Worm (Caenorhabditis elegans) whole organism, L4 larva: ENCODE measurements around the gene hsp-75.
A peak's percentile ranks its signal among the peaks of the same experiment; 100 is the strongest.

Experiments used
- F26F4.8 ChIP-seq: fragments of 200-800 bp; sonication (Bioruptor generic); conservative IDR thresholded peaks from 2 replicates; pipeline ENCODE4 v1.3.6; 2022; ENCODE audit warnings: missing genetic modification characterization, missing compliant biosample characterization
- F44E2.7 ChIP-seq: fragments of 200-800 bp; sonication (Bioruptor generic); IDR thresholded peaks from 2 replicates; pipeline ENCODE4 v2.1.2; 2022; ENCODE audit warnings: missing genetic modification characterization, missing compliant biosample characterization
- F49E8.2 ChIP-seq: sonication (generic microtip); optimal IDR thresholded peaks from 2 replicates; lab custom pipeline; 2016; ENCODE audit warnings: missing compliant biosample characterization, mild to moderate bottlenecking, missing genetic modification characterization, borderline replicate concordance
- T20F7.1 ChIP-seq: fragments of 200-800 bp; sonication (Bioruptor generic); optimal IDR thresholded peaks from 2 replicates; lab custom pipeline; 2018; ENCODE audit warnings: mild to moderate bottlenecking, missing genetic modification characterization, missing compliant biosample characterization
- T26A8.4 ChIP-seq: fragments of 200-800 bp; sonication (Bioruptor generic); IDR thresholded peaks from 2 replicates; pipeline ENCODE4 v1.3.6; 2022; ENCODE audit warnings: missing genetic modification characterization, missing compliant biosample characterization
- Y105C5A.15 ChIP-seq: fragments of 200-800 bp; sonication (Bioruptor generic); IDR thresholded peaks from 2 replicates; pipeline ENCODE4 v1.3.6; 2022; ENCODE audit warnings: missing genetic modification characterization, missing compliant biosample characterization
- aly-2 ChIP-seq: sonication (generic microtip); optimal IDR thresholded peaks from 2 replicates; lab custom pipeline; 2018; ENCODE audit warnings: missing biosample characterization, missing genetic modification characterization
- ama-1 ChIP-seq: fragments of 150-350 bp; optimal IDR thresholded peaks from 2 replicates; lab custom pipeline; 2014; ENCODE audit warnings: inconsistent platforms, mixed read lengths
- arid-1 ChIP-seq: fragments of 200-800 bp; sonication (Bioruptor generic); conservative IDR thresholded peaks from 2 replicates; pipeline ENCODE4 v1.3.6; 2022; ENCODE audit warnings: missing genetic modification reagents, missing genetic modification characterization, missing compliant biosample characterization
- cey-2 ChIP-seq: sonication (generic microtip); optimal IDR thresholded peaks from 3 replicates; lab custom pipeline; 2017; ENCODE audit warnings: missing genetic modification characterization, mild to moderate bottlenecking, missing compliant biosample characterization, antibody characterized with exemption, borderline replicate concordance; ENCODE audit not compliant: insufficient read depth
- ctbp-1 ChIP-seq: fragments of 200-800 bp; sonication (Bioruptor generic); IDR thresholded peaks from 2 replicates; pipeline ENCODE4 v1.3.6; 2022; ENCODE audit warnings: missing genetic modification reagents, missing genetic modification characterization, missing compliant biosample characterization
- daf-16 ChIP-seq, 3 experiments: sonication (generic microtip); optimal IDR thresholded peaks; 2 replicates each; lab custom pipeline; 2016 to 2017; ENCODE audit warnings: missing genetic modification characterization in 3 of 3, missing genetic modification reagents in 3 of 3, mild to moderate bottlenecking in 2 of 3, missing compliant biosample characterization in 2 of 3, missing biosample characterization in 1 of 3, moderate library complexity in 1 of 3
- daf-19 ChIP-seq: fragments of 200-800 bp; sonication (Bioruptor generic); conservative IDR thresholded peaks from 2 replicates; pipeline ENCODE4 v1.3.6; 2022; ENCODE audit warnings: missing genetic modification characterization, missing compliant biosample characterization
- daf-8 ChIP-seq: fragments of 200-800 bp; sonication (Bioruptor generic); IDR thresholded peaks from 2 replicates; pipeline ENCODE4 v1.3.6; 2022; ENCODE audit warnings: missing genetic modification characterization, missing compliant biosample characterization
- dmd-9 ChIP-seq: fragments of 200-800 bp; sonication (Bioruptor generic); IDR thresholded peaks from 2 replicates; pipeline ENCODE4 v1.3.6; 2022; ENCODE audit warnings: missing genetic modification reagents, missing genetic modification characterization, missing compliant biosample characterization
- dpl-1 ChIP-seq: fragments of 150-350 bp; optimal IDR thresholded peaks from 2 replicates; lab custom pipeline; 2014; ENCODE audit warnings: missing biosample characterization, missing genetic modification reagents, missing genetic modification characterization
- duxl-1 ChIP-seq: sonication (generic microtip); optimal IDR thresholded peaks from 2 replicates; lab custom pipeline; 2016; ENCODE audit warnings: mild to moderate bottlenecking, missing genetic modification characterization, moderate library complexity, missing compliant biosample characterization; ENCODE audit not compliant: poor library complexity
- dve-1 ChIP-seq: sonication (generic microtip); optimal IDR thresholded peaks from 2 replicates; lab custom pipeline; 2017; ENCODE audit warnings: antibody characterized with exemption, mild to moderate bottlenecking, missing genetic modification characterization, missing compliant biosample characterization; ENCODE audit not compliant: insufficient read depth
- fkh-10 ChIP-seq: fragments of 150-350 bp; optimal IDR thresholded peaks from 2 replicates; lab custom pipeline; 2014; ENCODE audit warnings: missing biosample characterization, missing genetic modification reagents, missing genetic modification characterization
- hif-1 ChIP-seq, 2 experiments: sonication (generic microtip); optimal IDR thresholded peaks; 2 replicates each; lab custom pipeline; 2016 to 2017; ENCODE audit warnings: missing compliant biosample characterization in 2 of 2, missing genetic modification characterization in 2 of 2, missing genetic modification reagents in 2 of 2, missing genotype in 2 of 2, mild to moderate bottlenecking in 1 of 2
- hlh-30 ChIP-seq: sonication (generic microtip); optimal IDR thresholded peaks from 2 replicates; lab custom pipeline; 2017; ENCODE audit warnings: antibody characterized with exemption, mild to moderate bottlenecking, missing genetic modification characterization, missing compliant biosample characterization; ENCODE audit not compliant: insufficient read depth
- jun-1 ChIP-seq: fragments of 150-350 bp; optimal IDR thresholded peaks from 2 replicates; lab custom pipeline; 2014; ENCODE audit warnings: missing biosample characterization, missing genetic modification reagents, missing genetic modification characterization
- lim-7 ChIP-seq: fragments of 200-800 bp; sonication (Bioruptor generic); IDR thresholded peaks from 2 replicates; pipeline ENCODE4 v1.3.6; 2022; ENCODE audit warnings: missing genetic modification characterization, missing compliant biosample characterization
- lin-13 ChIP-seq: fragments of 150-350 bp; optimal IDR thresholded peaks from 2 replicates; lab custom pipeline; 2014; ENCODE audit warnings: missing biosample characterization, missing genetic modification reagents, missing genetic modification characterization
- lin-15B ChIP-seq: fragments of 150-350 bp; sonication (generic microtip); optimal IDR thresholded peaks from 3 replicates; lab custom pipeline; 2014; ENCODE audit warnings: missing biosample characterization, missing genetic modification characterization
- lin-29 ChIP-seq: fragments of 200-800 bp; sonication (Bioruptor generic); IDR thresholded peaks from 2 replicates; pipeline ENCODE4 v1.3.6; 2022; ENCODE audit warnings: missing genetic modification reagents, missing genetic modification characterization, missing compliant biosample characterization
- lin-39 ChIP-seq: fragments of 150-350 bp; optimal IDR thresholded peaks from 2 replicates; lab custom pipeline; 2014; ENCODE audit warnings: missing biosample characterization, missing genetic modification reagents, missing genetic modification characterization
- lir-3 ChIP-seq: sonication (generic microtip); optimal IDR thresholded peaks from 2 replicates; lab custom pipeline; 2016; ENCODE audit warnings: mild to moderate bottlenecking, missing genetic modification characterization, missing compliant biosample characterization
- madf-5 ChIP-seq, 2 experiments: fragments of 200-800 bp; sonication (Bioruptor generic); IDR thresholded peaks; 2 replicates each; pipeline ENCODE4 v1.3.6; 2022; ENCODE audit warnings: missing compliant biosample characterization in 2 of 2, missing genetic modification characterization in 2 of 2
- madf-9 ChIP-seq: fragments of 200-800 bp; sonication (Bioruptor generic); conservative IDR thresholded peaks from 2 replicates; pipeline ENCODE4 v1.3.6; 2022; ENCODE audit warnings: missing genetic modification reagents, missing genetic modification characterization, missing compliant biosample characterization
- mes-2 ChIP-seq: sonication (generic microtip); optimal IDR thresholded peaks from 2 replicates; lab custom pipeline; 2016; ENCODE audit warnings: missing genotype, mild to moderate bottlenecking, missing genetic modification characterization, missing compliant biosample characterization; ENCODE audit not compliant: poor library complexity, severe bottlenecking
- mxl-2 ChIP-seq: fragments of 200-800 bp; sonication (Bioruptor generic); conservative IDR thresholded peaks from 2 replicates; pipeline ENCODE4 v1.3.6; 2022; ENCODE audit warnings: missing genetic modification reagents, missing genetic modification characterization, missing compliant biosample characterization
- nhr-11 ChIP-seq: fragments of 150-350 bp; optimal IDR thresholded peaks from 2 replicates; lab custom pipeline; 2014; ENCODE audit warnings: missing biosample characterization, missing genetic modification characterization
- nhr-237 ChIP-seq: sonication (generic microtip); optimal IDR thresholded peaks from 2 replicates; lab custom pipeline; 2017; ENCODE audit warnings: missing biosample characterization, missing genetic modification characterization
- nhr-48 ChIP-seq: sonication (generic microtip); optimal IDR thresholded peaks from 2 replicates; lab custom pipeline; 2016; ENCODE audit warnings: mild to moderate bottlenecking, missing genetic modification characterization, missing compliant biosample characterization
- nhr-6 ChIP-seq: fragments of 150-350 bp; optimal IDR thresholded peaks from 2 replicates; lab custom pipeline; 2014; ENCODE audit warnings: missing biosample characterization, missing genetic modification characterization
- nhr-76 ChIP-seq: fragments of 150-350 bp; optimal IDR thresholded peaks from 2 replicates; lab custom pipeline; 2014; ENCODE audit warnings: missing biosample characterization, missing genetic modification characterization
- nhr-77 ChIP-seq: fragments of 150-350 bp; optimal IDR thresholded peaks from 2 replicates; lab custom pipeline; 2014; ENCODE audit warnings: missing biosample characterization, missing genetic modification characterization
- pha-4 ChIP-seq, 2 experiments: fragments of 150-350 bp in 1 of 2; fragments of 200-800 bp in 1 of 2; sonication (Bioruptor generic) in 1 of 2; IDR thresholded peaks in 1 of 2; optimal IDR thresholded peaks in 1 of 2; 2 replicates each; pipeline versions ENCODE4 v1.3.6 to Lab custom; 2014 to 2022; ENCODE audit warnings: missing genetic modification characterization in 2 of 2, missing genetic modification reagents in 2 of 2, missing biosample characterization in 1 of 2, missing compliant biosample characterization in 1 of 2
- pqm-1 ChIP-seq: sonication (generic microtip); optimal IDR thresholded peaks from 2 replicates; lab custom pipeline; 2017; ENCODE audit warnings: missing biosample characterization, missing genetic modification characterization
- rbr-2 ChIP-seq: sonication (generic microtip); optimal IDR thresholded peaks from 2 replicates; lab custom pipeline; 2016; ENCODE audit warnings: missing genotype, missing genetic modification characterization, missing compliant biosample characterization
- saeg-2 ChIP-seq: fragments of 200-800 bp; sonication (Bioruptor generic); IDR thresholded peaks from 2 replicates; pipeline ENCODE4 v1.3.6; 2022; ENCODE audit warnings: missing genetic modification reagents, missing genetic modification characterization, missing compliant biosample characterization
- sdz-12 ChIP-seq: fragments of 200-800 bp; sonication (Bioruptor generic); optimal IDR thresholded peaks from 2 replicates; lab custom pipeline; 2018; ENCODE audit warnings: mild to moderate bottlenecking, missing genetic modification characterization, missing compliant biosample characterization
- set-16 ChIP-seq: fragments of 200-800 bp; sonication (Bioruptor generic); IDR thresholded peaks from 2 replicates; pipeline ENCODE4 v1.3.6; 2022; ENCODE audit warnings: missing genetic modification reagents, missing genetic modification characterization, missing compliant biosample characterization
- tra-1 ChIP-seq: fragments of 200-800 bp; sonication (Bioruptor generic); IDR thresholded peaks from 2 replicates; pipeline ENCODE4 v1.3.6; 2022; ENCODE audit warnings: missing genetic modification reagents, missing genetic modification characterization, missing compliant biosample characterization
- unc-130 ChIP-seq: sonication (generic microtip); optimal IDR thresholded peaks from 2 replicates; lab custom pipeline; 2016; ENCODE audit warnings: missing genetic modification reagents, missing genetic modification characterization, missing compliant biosample characterization
- unc-39 ChIP-seq: sonication (generic microtip); optimal IDR thresholded peaks from 2 replicates; lab custom pipeline; 2017; ENCODE audit warnings: missing biosample characterization, missing genetic modification characterization
- zfp-2 ChIP-seq: sonication (generic microtip); optimal IDR thresholded peaks from 2 replicates; lab custom pipeline; 2016; ENCODE audit warnings: mild to moderate bottlenecking, missing genetic modification characterization, missing compliant biosample characterization
- ztf-11 ChIP-seq: fragments of 150-350 bp; optimal IDR thresholded peaks from 2 replicates; lab custom pipeline; 2014; ENCODE audit warnings: missing biosample characterization, missing genetic modification characterization
- ztf-7 ChIP-seq: fragments of 150-350 bp; optimal IDR thresholded peaks from 2 replicates; lab custom pipeline; 2014; ENCODE audit warnings: missing biosample characterization, missing genetic modification characterization

hsp-75 gene

ce11 chrIII:7184022-7184421 lies 42.5 kb downstream of the hsp-75 start, which contains the start of gene yju-2 (continued):
- TF ChIP-seq zfp-2 (peak; percentile 36), pha-4 (GFP tag; IDR thresholded peaks at IDR 0.05; lab: Robert Waterston, UW) (no peak), pha-4 (tag; optimal IDR thresholded peaks at IDR 0.05; lab: Kevin White, UChicago) (peak; percentile 3), lin-13 (GFP tag; lab: Kevin White, UChicago) (peak; percentile 72), mxl-2 (GFP tag; lab: Robert Waterston, UW) (no peak), hlh-30 (tag; lab: Kevin White, UChicago) (peak; percentile 64), unc-130 (peak; percentile 8), saeg-2 (GFP tag; lab: Robert Waterston, UW) (no peak), ztf-11 (no peak), hif-1 (tag; optimal IDR thresholded peaks at IDR 0.05; lab: Kevin White, UChicago) (peak in 1 of 2 experiments; percentile 47), Y105C5A.15 (GFP tag; lab: Robert Waterston, UW) (no peak), jun-1 (tag; lab: Kevin White, UChicago) (no peak), ama-1 (peak; percentile 1), ztf-7 (peak; percentile 18), nhr-48 (tag; lab: Kevin White, UChicago) (no peak), dmd-9 (GFP tag; lab: Robert Waterston, UW) (no peak), dve-1 (peak; percentile 55), mes-2 (tag; lab: Kevin White, UChicago) (peak; percentile 89), madf-9 (GFP tag; lab: Robert Waterston, UW) (no peak), T20F7.1 (GFP tag; lab: Kevin White, UChicago) (peak; percentile 62), madf-5 (GFP tag; IDR thresholded peaks at IDR 0.05; lab: Robert Waterston, UW) (no peak), nhr-11 (peak; percentile 39), nhr-237 (tag; lab: Kevin White, UChicago) (no peak), nhr-77 (peak; percentile 32), daf-8 (no peak), lir-3 (no peak), fkh-10 (GFP tag; lab: Kevin White, UChicago) (peak; percentile 2)

DNA sequence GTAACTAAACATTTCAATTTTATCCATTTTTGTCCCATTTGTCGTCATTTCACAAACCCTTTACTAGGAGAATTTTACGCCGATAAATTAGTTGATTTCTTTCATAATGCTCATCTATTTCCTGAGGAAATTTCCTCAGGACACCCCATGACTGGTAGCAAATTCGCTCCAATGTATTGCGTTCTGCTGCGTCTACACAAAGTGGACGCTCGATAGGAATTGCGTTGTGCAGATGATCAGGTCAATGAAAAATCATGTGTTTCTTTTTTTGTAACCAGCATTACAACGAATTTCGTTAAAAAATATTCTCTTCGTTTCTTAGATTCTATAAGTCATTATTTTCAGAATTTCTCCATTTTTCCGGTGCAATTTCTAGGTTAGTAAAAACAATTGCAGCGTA lies 44.7 kb downstream of the hsp-75 start, which contains the start of gene epg-4:
epg-4 (plus strand) TSS at position 346 of the 400 bp plus-strand sequence.
- TF ChIP-seq ctbp-1 (GFP tag; lab: Robert Waterston, UW): peak; percentile 37; the same call in 1 of the 2 replicates
- peak; percentile 4 for TF ChIP-seq pqm-1
- no peak for TF ChIP-seq T26A8.4 (GFP tag; lab: Robert Waterston, UW)
- 0 out of 2 replicates have a peak, but pooled peaks have one; percentile 5 for TF ChIP-seq arid-1 (GFP tag; lab: Robert Waterston, UW)
- no peak for TF ChIP-seq mxl-2 (GFP tag; lab: Robert Waterston, UW)
- peak; percentile 63; the same call in 1 of the 2 replicates for TF ChIP-seq pha-4 (GFP tag; IDR thresholded peaks at IDR 0.05; lab: Robert Waterston, UW)
- TF ChIP-seq pha-4 (tag; optimal IDR thresholded peaks at IDR 0.05; lab: Kevin White, UChicago): peak; percentile 31
- TF ChIP-seq aly-2 (tag; lab: Kevin White, UChicago): no peak
- no peak for TF ChIP-seq daf-16 (GFP tag; optimal IDR thresholded peaks at IDR 0.05; lab: Kevin White, UChicago)
- TF ChIP-seq daf-16 (tag; optimal IDR thresholded peaks at IDR 0.05; lab: Kevin White, UChicago): no peak
- no peak for TF ChIP-seq F26F4.8 (GFP tag; lab: Robert Waterston, UW)
- no peak for TF ChIP-seq lin-15B (tag; lab: Kevin White, UChicago)
- no peak for TF ChIP-seq unc-39 (tag; lab: Kevin White, UChicago)
- 0 out of 2 replicates have a peak, but pooled peaks have one; percentile 3 for TF ChIP-seq lim-7 (GFP tag; lab: Robert Waterston, UW)
- TF ChIP-seq sdz-12 (GFP tag; lab: Kevin White, UChicago): no peak
- no peak for TF ChIP-seq set-16 (GFP tag; lab: Robert Waterston, UW)
- TF ChIP-seq F44E2.7 (GFP tag; lab: Robert Waterston, UW): no peak
- no peak for TF ChIP-seq F49E8.2 (tag; lab: Kevin White, UChicago)
- TF ChIP-seq nhr-76 (tag; lab: Kevin White, UChicago): no peak
- TF ChIP-seq dpl-1 (GFP tag; lab: Kevin White, UChicago): peak; percentile 41
- no peak for TF ChIP-seq daf-19
- TF ChIP-seq rbr-2: no peak
- no peak for TF ChIP-seq tra-1 (GFP tag; lab: Robert Waterston, UW)
- TF ChIP-seq duxl-1 (tag; lab: Kevin White, UChicago): no peak
- no peak for TF ChIP-seq nhr-6
- no peak for TF ChIP-seq lin-39 (tag; lab: Kevin White, UChicago)
- TF ChIP-seq cey-2 (tag; lab: Kevin White, UChicago): no peak
- no peak for TF ChIP-seq lin-29 (GFP tag; lab: Robert Waterston, UW)
- TF ChIP-seq ztf-7: no peak
